Fruit fly (Drosophila melanogaster) whole organism, embryonic: Measurements from ENCODE around the gene SkpD.

Source experiments
- Adf1 ChIP-seq: fragments of 200-800 bp; sonication (Bioruptor generic); IDR thresholded peaks from 2 replicates; pipeline ENCODE4 v1.3.6; 2022; ENCODE audit warnings: missing biosample characterization, missing genetic modification characterization
- CG10209 ChIP-seq: fragments of 200-800 bp; sonication (Bioruptor generic); optimal IDR thresholded peaks from 3 replicates; lab custom pipeline; 2017; ENCODE audit warnings: missing biosample characterization, mild to moderate bottlenecking, missing genetic modification characterization, missing genetic modification reagents
- CG10979 ChIP-seq: fragments of 200-800 bp; sonication (Bioruptor generic); optimal IDR thresholded peaks from 2 replicates; lab custom pipeline; 2018; ENCODE audit warnings: missing biosample characterization, mild to moderate bottlenecking, missing genetic modification characterization, moderate library complexity
- CG12236 ChIP-seq: fragments of 200-800 bp; sonication (Bioruptor generic); optimal IDR thresholded peaks from 2 replicates; lab custom pipeline; 2016; ENCODE audit warnings: missing biosample characterization, missing genetic modification characterization
- CG12391 ChIP-seq: fragments of 200-800 bp; sonication (Bioruptor generic); optimal IDR thresholded peaks from 3 replicates; lab custom pipeline; 2018; ENCODE audit warnings: missing biosample characterization, mild to moderate bottlenecking, missing genetic modification characterization, moderate library complexity
- CG2120 ChIP-seq: fragments of 200-800 bp; sonication (Bioruptor generic); optimal IDR thresholded peaks from 3 replicates; lab custom pipeline; 2016; ENCODE audit warnings: missing biosample characterization, missing genetic modification characterization
- CG31388 ChIP-seq: fragments of 200-800 bp; sonication (Bioruptor generic); optimal IDR thresholded peaks from 2 replicates; lab custom pipeline; 2016; ENCODE audit warnings: missing biosample characterization, missing genetic modification characterization
- CG32532 ChIP-seq: fragments of 200-800 bp; sonication (Bioruptor generic); IDR thresholded peaks from 2 replicates; pipeline ENCODE4 v1.3.6; 2022; ENCODE audit warnings: missing biosample characterization, missing genetic modification characterization
- CG32772 ChIP-seq: fragments of 200-800 bp; sonication (Bioruptor generic); IDR thresholded peaks from 2 replicates; pipeline ENCODE4 v1.3.6; 2022; ENCODE audit warnings: missing biosample characterization, missing genetic modification characterization
- CG4707 ChIP-seq: fragments of 200-800 bp; sonication (Bioruptor generic); optimal IDR thresholded peaks from 2 replicates; lab custom pipeline; 2018; ENCODE audit warnings: missing biosample characterization, mild to moderate bottlenecking, missing genetic modification characterization, moderate library complexity
- CG6765 ChIP-seq: fragments of 200-800 bp; sonication (Bioruptor generic); optimal IDR thresholded peaks from 3 replicates; lab custom pipeline; 2017; ENCODE audit warnings: missing biosample characterization, mild to moderate bottlenecking, missing genetic modification characterization
- CG6854 ChIP-seq: fragments of 200-800 bp; sonication (Bioruptor generic); optimal IDR thresholded peaks from 3 replicates; lab custom pipeline; 2017; ENCODE audit warnings: missing biosample characterization, mild to moderate bottlenecking, missing genetic modification characterization
- CG7357 ChIP-seq: fragments of 200-800 bp; sonication (Bioruptor generic); IDR thresholded peaks from 3 replicates; pipeline ENCODE4 v1.3.6; 2022; ENCODE audit warnings: missing biosample characterization, missing genetic modification characterization
- CG7556 ChIP-seq: fragments of 200-800 bp; sonication (Bioruptor generic); optimal IDR thresholded peaks from 2 replicates; lab custom pipeline; 2017; ENCODE audit warnings: missing biosample characterization, mild to moderate bottlenecking, missing genetic modification characterization
- CG8089 ChIP-seq: fragments of 200-800 bp; sonication (Bioruptor generic); optimal IDR thresholded peaks from 3 replicates; lab custom pipeline; 2016; ENCODE audit warnings: missing biosample characterization, missing genetic modification characterization
- CG8388 ChIP-seq: fragments of 200-800 bp; sonication (Bioruptor generic); optimal IDR thresholded peaks from 2 replicates; lab custom pipeline; 2019; ENCODE audit warnings: missing biosample characterization, mild to moderate bottlenecking, missing genetic modification characterization, moderate library complexity
- CG8478 ChIP-seq: fragments of >200 bp; optimal IDR thresholded peaks from 2 replicates; lab custom pipeline; 2018
- CTCF ChIP-seq: fragments of 200-800 bp; sonication (Bioruptor generic); optimal IDR thresholded peaks from 2 replicates; lab custom pipeline; 2017; ENCODE audit warnings: missing biosample characterization, mild to moderate bottlenecking, missing genetic modification characterization, moderate library complexity
- Doc3 ChIP-seq: fragments of 200-800 bp; sonication (Bioruptor generic); IDR thresholded peaks from 3 replicates; pipeline ENCODE4 v1.3.6; 2022; ENCODE audit warnings: missing biosample characterization, missing genetic modification characterization; ENCODE audit not compliant: partially characterized antibody
- Elba2 ChIP-seq: fragments of 200-800 bp; sonication (Bioruptor generic); optimal IDR thresholded peaks from 3 replicates; lab custom pipeline; 2016; ENCODE audit warnings: missing biosample characterization, missing genetic modification characterization
- H2.0 ChIP-seq: fragments of 200-800 bp; sonication (Bioruptor generic); IDR thresholded peaks from 2 replicates; pipeline ENCODE4 v1.3.6; 2022; ENCODE audit warnings: missing biosample characterization, missing genetic modification characterization
- Hmx ChIP-seq: fragments of 200-800 bp; sonication (Bioruptor generic); optimal IDR thresholded peaks from 2 replicates; lab custom pipeline; 2016; ENCODE audit warnings: missing biosample characterization, missing genetic modification characterization
- Jarid2 ChIP-seq: fragments of 200-800 bp; sonication (Bioruptor generic); optimal IDR thresholded peaks from 3 replicates; lab custom pipeline; 2017; ENCODE audit warnings: mild to moderate bottlenecking, missing biosample characterization, missing genetic modification reagents, missing genetic modification characterization
- Med ChIP-seq: fragments of 200-800 bp; sonication (Bioruptor generic); peaks from one replicate; lab custom pipeline; 2016; ENCODE audit warnings: missing biosample characterization, missing genetic modification characterization, mild to moderate bottlenecking, inconsistent platforms, moderate library complexity
- Mrtf ChIP-seq: fragments of 200-800 bp; sonication (Bioruptor generic); IDR thresholded peaks from 3 replicates; pipeline ENCODE4 v1.3.6; 2022; ENCODE audit warnings: missing biosample characterization, missing genetic modification characterization
- Nf-YB ChIP-seq: fragments of 200-800 bp; sonication (Bioruptor generic); optimal IDR thresholded peaks from 3 replicates; lab custom pipeline; 2019; ENCODE audit warnings: missing biosample characterization, mild to moderate bottlenecking, missing genetic modification characterization, moderate library complexity
- Nf-YC ChIP-seq: fragments of 200-800 bp; optimal IDR thresholded peaks from 3 replicates; lab custom pipeline; 2019; ENCODE audit warnings: missing biosample characterization, mild to moderate bottlenecking, missing genetic modification characterization, moderate library complexity
- PHDP ChIP-seq: fragments of 200-800 bp; sonication (Bioruptor generic); optimal IDR thresholded peaks from 3 replicates; lab custom pipeline; 2018; ENCODE audit warnings: missing biosample characterization, mild to moderate bottlenecking, missing genetic modification characterization, moderate library complexity
- Sry-β ChIP-seq: fragments of 200-800 bp; sonication (Bioruptor generic); optimal IDR thresholded peaks from 2 replicates; lab custom pipeline; 2018; ENCODE audit warnings: missing biosample characterization, mild to moderate bottlenecking, missing genetic modification characterization, moderate library complexity
- Stat92E ChIP-seq, 3 experiments: fragments of >200 bp in 2 of 3; fragments of 200-800 bp in 1 of 3; sonication (Bioruptor generic) in 1 of 3; optimal IDR thresholded peaks; 2 replicates each; lab custom pipeline; 2017 to 2019; ENCODE audit warnings: missing biosample characterization in 3 of 3, missing genetic modification characterization in 3 of 3, mild to moderate bottlenecking in 1 of 3, moderate library complexity in 1 of 3
- ara ChIP-seq: fragments of 200-800 bp; sonication (Bioruptor generic); IDR thresholded peaks from 2 replicates; pipeline ENCODE4 v1.3.6; 2022; ENCODE audit warnings: missing biosample characterization, missing genetic modification characterization
- ato ChIP-seq: fragments of 200-800 bp; sonication (Bioruptor generic); IDR thresholded peaks from 2 replicates; pipeline ENCODE4 v1.3.6; 2022; ENCODE audit warnings: missing biosample characterization, missing genetic modification characterization; ENCODE audit not compliant: partially characterized antibody
- caup ChIP-seq: fragments of 200-800 bp; sonication (Bioruptor generic); optimal IDR thresholded peaks from 3 replicates; lab custom pipeline; 2017; ENCODE audit warnings: missing biosample characterization, mild to moderate bottlenecking, missing genetic modification characterization, moderate library complexity; ENCODE audit not compliant: severe bottlenecking
- crp ChIP-seq, 2 experiments: fragments of 200-800 bp; sonication (Bioruptor generic); optimal IDR thresholded peaks; 2 replicates in 1 of 2; 3 replicates in 1 of 2; lab custom pipeline; 2017; ENCODE audit warnings: missing biosample characterization in 2 of 2, missing genetic modification characterization in 2 of 2, mild to moderate bottlenecking in 1 of 2, moderate library complexity in 1 of 2
- fd102C ChIP-seq: fragments of 200-800 bp; sonication (Bioruptor generic); optimal IDR thresholded peaks from 2 replicates; lab custom pipeline; 2018; ENCODE audit warnings: missing biosample characterization, mild to moderate bottlenecking, missing genetic modification characterization, moderate library complexity
- grn ChIP-seq: fragments of 200-800 bp; sonication (Bioruptor generic); optimal IDR thresholded peaks from 3 replicates; lab custom pipeline; 2017; ENCODE audit warnings: missing biosample characterization, missing genetic modification characterization
- insv ChIP-seq, 2 experiments: fragments of 200-800 bp; sonication (Bioruptor generic); optimal IDR thresholded peaks; 3 replicates each; lab custom pipeline; 2016 to 2018; ENCODE audit warnings: missing biosample characterization in 2 of 2, missing genetic modification characterization in 2 of 2
- ken ChIP-seq: fragments of 200-800 bp; sonication (Bioruptor generic); IDR thresholded peaks from 3 replicates; pipeline ENCODE4 v1.3.6; 2022; ENCODE audit warnings: missing biosample characterization, missing genetic modification characterization
- oc ChIP-seq: fragments of 200-800 bp; sonication (Bioruptor generic); optimal IDR thresholded peaks from 2 replicates; lab custom pipeline; 2018; ENCODE audit warnings: missing biosample characterization, mild to moderate bottlenecking, missing genetic modification characterization, moderate library complexity
- onecut ChIP-seq: fragments of 200-800 bp; sonication (Bioruptor generic); IDR thresholded peaks from 2 replicates; pipeline ENCODE4 v1.3.6; 2022; ENCODE audit warnings: missing biosample characterization, missing genetic modification characterization
- pfk ChIP-seq: fragments of 200-800 bp; sonication (Bioruptor generic); optimal IDR thresholded peaks from 2 replicates; lab custom pipeline; 2018; ENCODE audit warnings: missing biosample characterization, mild to moderate bottlenecking, missing genetic modification characterization, moderate library complexity
- ranshi ChIP-seq: fragments of 200-800 bp; sonication (Bioruptor generic); IDR thresholded peaks from 2 replicates; pipeline ENCODE4 v1.3.6; 2022; ENCODE audit warnings: missing biosample characterization, missing genetic modification characterization
- sens ChIP-seq: fragments of 200-800 bp; sonication (Bioruptor generic); peaks from one replicate; lab custom pipeline; 2016; ENCODE audit warnings: missing biosample characterization, missing genetic modification characterization
- sna ChIP-seq: fragments of 200-800 bp; sonication (Bioruptor generic); IDR thresholded peaks from 2 replicates; pipeline ENCODE4 v1.3.6; 2022; ENCODE audit warnings: missing biosample characterization, missing genetic modification characterization; ENCODE audit not compliant: partially characterized antibody
- stwl ChIP-seq: fragments of 200-800 bp; sonication (Bioruptor generic); optimal IDR thresholded peaks from 3 replicates; lab custom pipeline; 2018; ENCODE audit warnings: missing biosample characterization, mild to moderate bottlenecking, missing genetic modification characterization, moderate library complexity
- vvl ChIP-seq: fragments of 200-800 bp; sonication (Bioruptor generic); IDR thresholded peaks from 2 replicates; pipeline ENCODE4 v1.3.6; 2022; ENCODE audit warnings: missing biosample characterization, missing genetic modification characterization
- yki ChIP-seq: fragments of >200 bp; optimal IDR thresholded peaks from 3 replicates; lab custom pipeline; 2018

SkpD gene

dm6 chrX:19851095-19851988 lies 38.8 kb downstream of the SkpD start (continued):
- TF ChIP-seq Jarid2 (GFP tag; lab: Kevin White, UChicago) (peak; percentile 33), fd102C (no peak), Doc3 (GFP tag; lab: Robert Waterston, UW) (0 out of 3 replicates have a peak, but pooled peaks have one; percentile 4), CG12236 (GFP tag; lab: Kevin White, UChicago) (no peak), CTCF (peak; percentile 70), yki (peak; percentile 57), sens (GFP tag; lab: Kevin White, UChicago) (peak; percentile 83), Med (GFP tag; lab: Kevin White, UChicago) (peak; percentile 1), ato (GFP tag; lab: Robert Waterston, UW) (no peak), Elba2 (GFP tag; lab: Kevin White, UChicago) (peak; percentile 74), sna (GFP tag; lab: Robert Waterston, UW) (no peak), CG7556 (GFP tag; lab: Kevin White, UChicago) (no peak), pfk (GFP tag; lab: Kevin White, UChicago) (no peak), insv (GFP tag; optimal IDR thresholded peaks at IDR 0.05; lab: Kevin White, UChicago) (peak; percentile 54 to 94), ken (0 out of 3 replicates have a peak, but pooled peaks have one; percentile 47), CG4707 (GFP tag; lab: Kevin White, UChicago) (no peak), CG32772 (GFP tag; lab: Robert Waterston, UW) (peak; percentile 66), Stat92E (GFP tag; optimal IDR thresholded peaks at IDR 0.05; lab: Kevin White, UChicago) (peak in 1 of 3 experiments; percentile 13)

- TF ChIP-seq Doc3 (GFP tag; lab: Robert Waterston, UW) (peak; percentile 57; the same call in 1 of the 3 replicates), Adf1 (GFP tag; lab: Robert Waterston, UW) (peak; percentile 37), CG12391 (tag; lab: Kevin White, UChicago) (peak; percentile 41), vvl (GFP tag; lab: Robert Waterston, UW) (peak; percentile 56), H2.0 (no peak), PHDP (tag; lab: Kevin White, UChicago) (no peak), ara (GFP tag; lab: Robert Waterston, UW) (0 out of 2 replicates have a peak, but pooled peaks have one; percentile 37), Hmx (no peak), crp (GFP tag; optimal IDR thresholded peaks at IDR 0.05; lab: Kevin White, UChicago) (peak in 1 of 2 experiments; percentile 74), CG31388 (no peak), ato (GFP tag; lab: Robert Waterston, UW) (peak; percentile 72; the same call in 1 of the 2 replicates), CG10209 (GFP tag; lab: Kevin White, UChicago) (no peak), stwl (tag; lab: Kevin White, UChicago) (peak; percentile 69), CG12236 (GFP tag; lab: Kevin White, UChicago) (peak; percentile 6), ranshi (GFP tag; lab: Robert Waterston, UW) (no peak), CG8388 (GFP tag; lab: Kevin White, UChicago) (no peak), Nf-YC (tag; lab: Kevin White, UChicago) (peak; percentile 12), CG6765 (GFP tag; lab: Kevin White, UChicago) (no peak), CG2120 (peak; percentile 54), Jarid2 (GFP tag; lab: Kevin White, UChicago) (no peak), CG8089 (GFP tag; lab: Kevin White, UChicago) (no peak), CG7357 (GFP tag; lab: Robert Waterston, UW) (no peak), Med (GFP tag; lab: Kevin White, UChicago) (peak; percentile 95), CG32532 (GFP tag; lab: Robert Waterston, UW) (0 out of 2 replicates have a peak, but pooled peaks have one; percentile 31), Mrtf (GFP tag; lab: Robert Waterston, UW) (0 out of 3 replicates have a peak, but pooled peaks have one; percentile 18), oc (tag; lab: Kevin White, UChicago) (no peak), Nf-YB (GFP tag; lab: Kevin White, UChicago) (no peak), CG10979 (no peak), onecut (GFP tag; lab: Robert Waterston, UW) (peak; percentile 78), grn (GFP tag; lab: Kevin White, UChicago) (peak; percentile 64), CG8478 (lab: Kevin White, UChicago) (no peak), Sry-β (no peak), caup (GFP tag; lab: Kevin White, UChicago) (no peak), CG6854 (no peak)
These were observed 39.4 kb downstream of the SkpD start, which contains the start of the genes pico and Nup205 for dm6 chrX:19851989-19852307. Gene pico, minus strand, starts transcription at chrX:19852059. Gene Nup205, plus strand, starts transcription at chrX:19852214.
